Worm (Caenorhabditis elegans) whole organism, young adult: Measurements from ENCODE around the gene rft-2.

Experiments
- C17E4.6 ChIP-seq: fragments of 200-800 bp; sonication (Bioruptor generic); IDR thresholded peaks from 2 replicates; pipeline ENCODE4 v1.3.6; 2022; ENCODE audit warnings: missing genetic modification reagents, missing genetic modification characterization, missing compliant biosample characterization
- Y95B8A.8 ChIP-seq: fragments of 200-800 bp; sonication (Bioruptor generic); IDR thresholded peaks from 2 replicates; pipeline ENCODE4 v1.3.6; 2022; ENCODE audit warnings: missing genetic modification reagents, missing genetic modification characterization, missing compliant biosample characterization
- ama-1 ChIP-seq, 3 experiments: fragments of 150-350 bp in 1 of 3; sonication (generic microtip) in 2 of 3; optimal IDR thresholded peaks; 2 replicates each; lab custom pipeline; 2014 to 2018; ENCODE audit warnings: missing biosample characterization in 2 of 3, missing genetic modification characterization in 2 of 3, missing genetic modification reagents in 2 of 3
- atf-7 ChIP-seq: sonication (generic microtip); optimal IDR thresholded peaks from 2 replicates; lab custom pipeline; 2017; ENCODE audit warnings: mild to moderate bottlenecking, missing genetic modification characterization, missing compliant biosample characterization
- cebp-2 ChIP-seq: fragments of 200-800 bp; sonication (Bioruptor generic); IDR thresholded peaks from 2 replicates; pipeline ENCODE4 v1.3.6; 2022; ENCODE audit warnings: missing genetic modification characterization, missing compliant biosample characterization
- ceh-40 ChIP-seq: fragments of 200-800 bp; sonication (Bioruptor generic); IDR thresholded peaks from 2 replicates; pipeline ENCODE4 v1.3.6; 2022; ENCODE audit warnings: missing genetic modification characterization, missing compliant biosample characterization
- ceh-91 ChIP-seq: fragments of 200-800 bp; sonication (Bioruptor generic); IDR thresholded peaks from 2 replicates; pipeline ENCODE4 v1.3.6; 2022; ENCODE audit warnings: missing genetic modification reagents, missing genetic modification characterization, missing compliant biosample characterization
- nhr-90 ChIP-seq: sonication (generic microtip); optimal IDR thresholded peaks from 2 replicates; lab custom pipeline; 2016; ENCODE audit warnings: missing genotype, mild to moderate bottlenecking, missing genetic modification characterization, missing compliant biosample characterization
- rpc-1 ChIP-seq, 2 experiments: fragments of 150-350 bp in 1 of 2; sonication (generic microtip) in 1 of 2; optimal IDR thresholded peaks; 2 replicates each; lab custom pipeline; 2014 to 2018; ENCODE audit warnings: missing biosample characterization in 1 of 2, missing genetic modification characterization in 1 of 2, missing genetic modification reagents in 1 of 2, missing genotype in 1 of 2
- snpc-4 ChIP-seq, 5 experiments: fragments of 150-350 bp in 1 of 5; sonication (generic microtip) in 4 of 5; optimal IDR thresholded peaks; 2 replicates each; lab custom pipeline; 2014 to 2018; ENCODE audit warnings: missing genetic modification characterization in 5 of 5, missing biosample characterization in 3 of 5, antibody characterized with exemption in 2 of 5, mild to moderate bottlenecking in 2 of 5, missing compliant biosample characterization in 2 of 5, missing genotype in 2 of 5, moderate library complexity in 2 of 5, missing genetic modification reagents in 1 of 5
- unc-62 ChIP-seq: fragments of 150-350 bp; optimal IDR thresholded peaks from 2 replicates; lab custom pipeline; 2014; ENCODE audit warnings: missing biosample characterization, missing genetic modification reagents, missing genetic modification characterization
- zfh-2 ChIP-seq: fragments of 200-800 bp; sonication (Bioruptor generic); conservative IDR thresholded peaks from 2 replicates; pipeline ENCODE4 v1.3.6; 2022; ENCODE audit warnings: missing genetic modification reagents, missing genetic modification characterization, missing compliant biosample characterization

- TF ChIP-seq atf-7 (tag; lab: Kevin White, UChicago) (no peak), cebp-2 (GFP tag; lab: Robert Waterston, UW) (no peak), ama-1 (optimal IDR thresholded peaks at IDR 0.05; lab: Kevin White, UChicago) (no peak), ama-1 (GFP tag; optimal IDR thresholded peaks at IDR 0.05; lab: Kevin White, UChicago) (no peak), unc-62 (GFP tag; lab: Kevin White, UChicago) (no peak), C17E4.6 (GFP tag; lab: Robert Waterston, UW) (no peak), zfh-2 (GFP tag; lab: Robert Waterston, UW) (no peak), nhr-90 (tag; lab: Kevin White, UChicago) (no peak), Y95B8A.8 (no peak), ceh-91 (GFP tag; lab: Robert Waterston, UW) (no peak), snpc-4 (GFP tag; optimal IDR thresholded peaks at IDR 0.05; lab: Kevin White, UChicago) (no peak), snpc-4 (tag; optimal IDR thresholded peaks at IDR 0.05; lab: Kevin White, UChicago) (no peak), rpc-1 (optimal IDR thresholded peaks at IDR 0.05; lab: Kevin White, UChicago) (no peak), rpc-1 (tag; optimal IDR thresholded peaks at IDR 0.05; lab: Kevin White, UChicago) (no peak), ceh-40 (GFP tag; lab: Robert Waterston, UW) (no peak)
These were observed 35.7 kb downstream of the rft-2 start, which contains the start of gene grl-5 for ce11 chrV:4414613-4415071.
